Fruit fly (Drosophila melanogaster) whole organism, adult: ENCODE results near the gene CG13842.

Experiments
- cic ChIP-seq: fragments of 200-800 bp; sonication (Bioruptor generic); optimal IDR thresholded peaks from 2 replicates; lab custom pipeline; 2017; ENCODE audit warnings: missing biosample characterization, mild to moderate bottlenecking, missing genetic modification characterization, moderate library complexity
- tj ChIP-seq: fragments of 200-800 bp; sonication (Bioruptor generic); optimal IDR thresholded peaks from 3 replicates; lab custom pipeline; 2017; ENCODE audit warnings: missing biosample characterization, mild to moderate bottlenecking, missing genetic modification characterization, moderate library complexity

DNA sequence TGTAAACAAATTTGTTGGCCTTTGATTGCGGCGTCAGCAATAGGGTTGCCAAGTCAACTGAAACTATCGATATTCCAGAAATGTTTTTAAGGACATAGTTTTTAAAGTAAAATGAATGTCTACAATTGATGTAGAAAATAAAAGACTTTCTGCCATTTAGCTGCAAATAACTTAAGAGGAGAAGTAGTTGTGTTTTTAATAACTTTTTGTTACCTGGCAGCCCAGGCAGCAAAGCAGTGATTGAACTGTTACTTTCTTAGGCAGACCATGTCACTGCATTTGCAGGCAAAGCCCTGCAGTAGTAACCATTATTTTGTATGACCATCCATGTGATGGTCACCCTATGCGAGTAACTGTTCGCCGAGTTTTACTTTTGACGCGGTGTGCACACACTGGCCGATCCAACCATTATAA is 43.5 kb upstream of the CG13842 start, which contains the start of the genes rumi, CG7029 and Usp12-46:
- peak; percentile 44 for TF ChIP-seq cic (GFP tag; lab: Kevin White, UChicago)
- TF ChIP-seq tj (GFP tag; lab: Kevin White, UChicago): peak; percentile 89
